Fruit fly (Drosophila melanogaster) whole organism, embryonic: ENCODE results near the gene DCTN1-p150.
A peak's percentile ranks its signal among the peaks of the same experiment; 100 is the strongest.

Source experiments
- CG12104 ChIP-seq: fragments of 200-800 bp; sonication (Bioruptor generic); optimal IDR thresholded peaks from 3 replicates; lab custom pipeline; 2016; ENCODE audit warnings: missing biosample characterization, missing genetic modification characterization
- CG12236 ChIP-seq: fragments of 200-800 bp; sonication (Bioruptor generic); optimal IDR thresholded peaks from 2 replicates; lab custom pipeline; 2016; ENCODE audit warnings: missing biosample characterization, missing genetic modification characterization
- CG13123 ChIP-seq: fragments of 200-800 bp; sonication (Bioruptor generic); optimal IDR thresholded peaks from 2 replicates; lab custom pipeline; 2016; ENCODE audit warnings: missing biosample characterization, missing genetic modification characterization
- CG13287 ChIP-seq: fragments of 200-800 bp; sonication (Bioruptor generic); IDR thresholded peaks from 2 replicates; pipeline ENCODE4 v1.3.6; 2022; ENCODE audit warnings: missing biosample characterization, missing genetic modification characterization; ENCODE audit not compliant: partially characterized antibody
- CG14710 ChIP-seq: fragments of 200-800 bp; sonication (Bioruptor generic); optimal IDR thresholded peaks from 3 replicates; lab custom pipeline; 2019; ENCODE audit warnings: missing biosample characterization, mild to moderate bottlenecking, missing genetic modification characterization, moderate library complexity
- CG15269 ChIP-seq: fragments of 200-800 bp; sonication (Bioruptor generic); optimal IDR thresholded peaks from 2 replicates; lab custom pipeline; 2018; ENCODE audit warnings: missing biosample characterization, mild to moderate bottlenecking, missing genetic modification characterization, moderate library complexity
- CG1529 ChIP-seq: fragments of 200-800 bp; sonication (Bioruptor generic); optimal IDR thresholded peaks from 3 replicates; lab custom pipeline; 2018; ENCODE audit warnings: missing biosample characterization, missing genetic modification characterization
- CG16779 ChIP-seq: fragments of 200-800 bp; sonication (Bioruptor generic); IDR thresholded peaks from 2 replicates; pipeline ENCODE4 v1.3.6; 2022; ENCODE audit warnings: missing biosample characterization, missing genetic modification characterization
- CG16815 ChIP-seq: fragments of 200-800 bp; sonication (Bioruptor generic); optimal IDR thresholded peaks from 3 replicates; lab custom pipeline; 2017; ENCODE audit warnings: missing biosample characterization, mild to moderate bottlenecking, missing genetic modification characterization
- CG1792 ChIP-seq: fragments of 200-800 bp; sonication (Bioruptor generic); optimal IDR thresholded peaks from 2 replicates; lab custom pipeline; 2016; ENCODE audit warnings: missing biosample characterization, missing genetic modification characterization
- CG18262 ChIP-seq: fragments of 200-800 bp; optimal IDR thresholded peaks from 3 replicates; lab custom pipeline; 2019; ENCODE audit warnings: missing biosample characterization, mild to moderate bottlenecking, missing genetic modification characterization, moderate library complexity
- CG31365 ChIP-seq: fragments of 200-800 bp; sonication (Bioruptor generic); optimal IDR thresholded peaks from 2 replicates; lab custom pipeline; 2018; ENCODE audit warnings: missing biosample characterization, mild to moderate bottlenecking, missing genetic modification characterization
- CG3847 ChIP-seq: fragments of 200-800 bp; sonication (Bioruptor generic); IDR thresholded peaks from 2 replicates; pipeline ENCODE4 v1.3.6; 2022; ENCODE audit warnings: missing biosample characterization, missing genetic modification characterization
- CG6689 ChIP-seq: fragments of 200-800 bp; sonication (Bioruptor generic); IDR thresholded peaks from 2 replicates; pipeline ENCODE4 v1.3.6; 2022; ENCODE audit warnings: missing biosample characterization, missing genetic modification characterization
- CG6791 ChIP-seq: fragments of 200-800 bp; sonication (Bioruptor generic); IDR thresholded peaks from 3 replicates; pipeline ENCODE4 v1.3.6; 2022; ENCODE audit warnings: missing biosample characterization, missing genetic modification characterization; ENCODE audit not compliant: partially characterized antibody
- CG7271 ChIP-seq: fragments of 200-800 bp; sonication (Bioruptor generic); optimal IDR thresholded peaks from 2 replicates; lab custom pipeline; 2018; ENCODE audit warnings: missing biosample characterization, mild to moderate bottlenecking, missing genetic modification characterization, moderate library complexity
- CG7839 ChIP-seq: fragments of 200-800 bp; sonication (Bioruptor generic); optimal IDR thresholded peaks from 3 replicates; lab custom pipeline; 2018; ENCODE audit warnings: missing biosample characterization, mild to moderate bottlenecking, missing genetic modification characterization, moderate library complexity
- CG8765 ChIP-seq: fragments of 200-800 bp; sonication (Bioruptor generic); IDR thresholded peaks from 2 replicates; pipeline ENCODE4 v1.3.6; 2022; ENCODE audit warnings: missing biosample characterization, missing genetic modification characterization
- CG9876 ChIP-seq: fragments of 200-800 bp; sonication (Bioruptor generic); optimal IDR thresholded peaks from 2 replicates; lab custom pipeline; 2016; ENCODE audit warnings: missing biosample characterization, missing genetic modification characterization
- CkIIα-i1 ChIP-seq: fragments of 200-800 bp; sonication (Bioruptor generic); IDR thresholded peaks from 2 replicates; pipeline ENCODE4 v1.3.6; 2022; ENCODE audit warnings: missing biosample characterization, missing genetic modification characterization
- Dip2 ChIP-seq: fragments of 200-800 bp; sonication (Bioruptor generic); IDR thresholded peaks from 2 replicates; pipeline ENCODE4 v1.3.6; 2022; ENCODE audit warnings: missing biosample characterization, missing genetic modification characterization
- Eip74EF ChIP-seq, 2 experiments: fragments of 200-800 bp in 1 of 2; fragments of >200 bp in 1 of 2; sonication (Bioruptor generic) in 1 of 2; optimal IDR thresholded peaks; 2 replicates each; lab custom pipeline; 2017 to 2019; ENCODE audit warnings: missing biosample characterization in 2 of 2, missing genetic modification characterization in 2 of 2, mild to moderate bottlenecking in 1 of 2, moderate library complexity in 1 of 2
- Elba2 ChIP-seq: fragments of 200-800 bp; sonication (Bioruptor generic); optimal IDR thresholded peaks from 3 replicates; lab custom pipeline; 2016; ENCODE audit warnings: missing biosample characterization, missing genetic modification characterization
- Fer3 ChIP-seq: fragments of 200-800 bp; sonication (Bioruptor generic); optimal IDR thresholded peaks from 2 replicates; lab custom pipeline; 2018; ENCODE audit warnings: missing biosample characterization, mild to moderate bottlenecking, missing genetic modification characterization, moderate library complexity
- HLH3B ChIP-seq: fragments of 200-800 bp; sonication (Bioruptor generic); IDR thresholded peaks from 2 replicates; pipeline ENCODE4 v1.3.6; 2022; ENCODE audit warnings: missing biosample characterization, missing genetic modification characterization
- Hr3 ChIP-seq: fragments of 200-800 bp; sonication (Bioruptor generic); optimal IDR thresholded peaks from 3 replicates; lab custom pipeline; 2016; ENCODE audit warnings: missing biosample characterization, missing genetic modification characterization
- Pdp1 ChIP-seq, 2 experiments: fragments of 200-800 bp; sonication (Bioruptor generic); optimal IDR thresholded peaks; 3 replicates each; lab custom pipeline; 2016; ENCODE audit warnings: missing biosample characterization in 2 of 2, missing genetic modification characterization in 2 of 2, mild to moderate bottlenecking in 1 of 2, moderate library complexity in 1 of 2
- Side ChIP-seq: fragments of 200-800 bp; sonication (Bioruptor generic); optimal IDR thresholded peaks from 2 replicates; lab custom pipeline; 2016; ENCODE audit warnings: missing biosample characterization, missing genetic modification characterization
- Sry-β ChIP-seq: fragments of 200-800 bp; sonication (Bioruptor generic); optimal IDR thresholded peaks from 2 replicates; lab custom pipeline; 2018; ENCODE audit warnings: missing biosample characterization, mild to moderate bottlenecking, missing genetic modification characterization, moderate library complexity
- ab ChIP-seq: fragments of 200-800 bp; sonication (Bioruptor generic); optimal IDR thresholded peaks from 2 replicates; lab custom pipeline; 2016; ENCODE audit warnings: missing biosample characterization, missing genetic modification characterization
- aop ChIP-seq: fragments of 200-800 bp; sonication (Bioruptor generic); IDR thresholded peaks from 2 replicates; pipeline ENCODE4 v1.3.6; 2022; ENCODE audit warnings: missing biosample characterization, missing genetic modification characterization
- bowl ChIP-seq: fragments of 200-800 bp; sonication (Bioruptor generic); IDR thresholded peaks from 2 replicates; pipeline ENCODE4 v1.3.6; 2022; ENCODE audit warnings: missing biosample characterization, missing genetic modification characterization
- br ChIP-seq: fragments of >200 bp; optimal IDR thresholded peaks from 2 replicates; lab custom pipeline; 2017
- btn ChIP-seq: fragments of 200-800 bp; sonication (Bioruptor generic); optimal IDR thresholded peaks from 2 replicates; lab custom pipeline; 2016; ENCODE audit warnings: missing biosample characterization, missing genetic modification characterization
- cad ChIP-seq: fragments of >200 bp; optimal IDR thresholded peaks from 2 replicates; lab custom pipeline; 2017; ENCODE audit warnings: missing biosample characterization, missing genetic modification characterization
- chif ChIP-seq, 2 experiments: fragments of 200-800 bp; sonication (Bioruptor generic); optimal IDR thresholded peaks; 3 replicates each; lab custom pipeline; 2016; ENCODE audit warnings: missing biosample characterization in 2 of 2, missing genetic modification characterization in 2 of 2
- eve ChIP-seq, 2 experiments: fragments of >200 bp; optimal IDR thresholded peaks; 2 replicates each; lab custom pipeline; 2017; ENCODE audit warnings: missing biosample characterization in 2 of 2, missing genetic modification characterization in 2 of 2
- gce ChIP-seq: fragments of 200-800 bp; sonication (Bioruptor generic); IDR thresholded peaks from 3 replicates; pipeline ENCODE4 v1.3.6; 2022; ENCODE audit warnings: missing biosample characterization, missing genetic modification characterization
- jigr1 ChIP-seq: fragments of 200-800 bp; sonication (Bioruptor generic); IDR thresholded peaks from 3 replicates; pipeline ENCODE4 v1.3.6; 2022; ENCODE audit warnings: missing biosample characterization, missing genetic modification characterization
- jing ChIP-seq: fragments of 200-800 bp; sonication (Bioruptor generic); optimal IDR thresholded peaks from 2 replicates; lab custom pipeline; 2018; ENCODE audit warnings: missing biosample characterization, mild to moderate bottlenecking, missing genetic modification characterization
- klu ChIP-seq: fragments of 200-800 bp; sonication (Bioruptor generic); IDR thresholded peaks from 2 replicates; pipeline ENCODE4 v1.3.6; 2022; ENCODE audit warnings: missing biosample characterization, missing genetic modification characterization
- mld ChIP-seq: fragments of 200-800 bp; sonication (Bioruptor generic); IDR thresholded peaks from 3 replicates; pipeline ENCODE4 v1.3.6; 2022; ENCODE audit warnings: missing biosample characterization, missing genetic modification characterization; ENCODE audit not compliant: partially characterized antibody
- org-1 ChIP-seq: fragments of 200-800 bp; sonication (Bioruptor generic); optimal IDR thresholded peaks from 2 replicates; lab custom pipeline; 2017; ENCODE audit warnings: missing biosample characterization, missing genetic modification characterization
- rib ChIP-seq: fragments of 200-800 bp; sonication (Bioruptor generic); IDR thresholded peaks from 2 replicates; pipeline ENCODE4 v1.3.6; 2022; ENCODE audit warnings: missing biosample characterization, missing genetic modification characterization
- sens-2 ChIP-seq: fragments of 200-800 bp; sonication (Bioruptor generic); IDR thresholded peaks from 2 replicates; pipeline ENCODE4 v1.3.6; 2022; ENCODE audit warnings: missing biosample characterization, missing genetic modification characterization
- slou ChIP-seq: fragments of 200-800 bp; sonication (Bioruptor generic); optimal IDR thresholded peaks from 3 replicates; lab custom pipeline; 2016; ENCODE audit warnings: missing biosample characterization, missing genetic modification characterization
- tgo ChIP-seq: fragments of 200-800 bp; sonication (Bioruptor generic); IDR thresholded peaks from 3 replicates; pipeline ENCODE4 v1.3.6; 2022; ENCODE audit warnings: missing biosample characterization, missing genetic modification characterization
- tin ChIP-seq: fragments of 200-800 bp; sonication (Bioruptor generic); optimal IDR thresholded peaks from 3 replicates; lab custom pipeline; 2016; ENCODE audit warnings: missing biosample characterization, missing genetic modification characterization
- tio ChIP-seq: fragments of 200-800 bp; sonication (Bioruptor generic); optimal IDR thresholded peaks from 2 replicates; lab custom pipeline; 2017; ENCODE audit warnings: missing biosample characterization, missing genetic modification characterization, inconsistent platforms
- toy ChIP-seq: fragments of 200-800 bp; sonication (Bioruptor generic); IDR thresholded peaks from 2 replicates; pipeline ENCODE4 v1.3.6; 2022; ENCODE audit warnings: missing biosample characterization, missing genetic modification characterization
- yki ChIP-seq: fragments of >200 bp; optimal IDR thresholded peaks from 3 replicates; lab custom pipeline; 2018

The DCTN1-p150 gene

dm6 chr3L:13938470-13939150, 9.4 kb downstream of the DCTN1-p150 start (continued):
- no peak for TF ChIP-seq slou (GFP tag; lab: Kevin White, UChicago)
- peak; percentile 74; the same call in 1 of the 2 replicates for TF ChIP-seq klu (GFP tag; lab: Robert Waterston, UW)
- no peak for TF ChIP-seq CG7271 (tag; lab: Kevin White, UChicago)
- peak; percentile 38; the same call in 1 of the 3 replicates for TF ChIP-seq jigr1 (GFP tag; lab: Robert Waterston, UW)
- no peak for TF ChIP-seq bowl (GFP tag; lab: Robert Waterston, UW)
- TF ChIP-seq Elba2 = no peak
- TF ChIP-seq CG3847 = peak; percentile 69; the same call in 1 of the 2 replicates
- TF ChIP-seq CG1529 = peak; percentile 88
- peak; percentile 90 for TF ChIP-seq org-1
- peak; percentile 19; the same call in 1 of the 2 replicates for TF ChIP-seq toy
- peak; percentile 90 for TF ChIP-seq Side (GFP tag; lab: Kevin White, UChicago)
- peak; percentile 88 for TF ChIP-seq CG14710 (tag; lab: Kevin White, UChicago)
- peak; percentile 87 for TF ChIP-seq CG1792 (GFP tag; lab: Kevin White, UChicago)
- peak; percentile 93 for TF ChIP-seq CG7839 (tag; lab: Kevin White, UChicago)
- no peak for TF ChIP-seq eve (GFP tag; optimal IDR thresholded peaks at IDR 0.05; lab: Kevin White, UChicago)
- TF ChIP-seq CG8765 = 0 out of 2 replicates have a peak, but pooled peaks have one; percentile 50
- peak; percentile 88 for TF ChIP-seq CG12236 (GFP tag; lab: Kevin White, UChicago)
- peak in 1 of 2 experiments; percentile 73 for TF ChIP-seq Eip74EF (GFP tag; optimal IDR thresholded peaks at IDR 0.05; lab: Kevin White, UChicago)
- peak; percentile 77 for TF ChIP-seq tgo (GFP tag; lab: Robert Waterston, UW)
- TF ChIP-seq Pdp1 (GFP tag; optimal IDR thresholded peaks at IDR 0.05; lab: Kevin White, UChicago) = peak; percentile 80 to 90
- TF ChIP-seq CG12104 (GFP tag; lab: Kevin White, UChicago) = peak; percentile 91
- peak; percentile 74 for TF ChIP-seq Fer3 (tag; lab: Kevin White, UChicago)
- TF ChIP-seq CG13287 (GFP tag; lab: Robert Waterston, UW) = no peak
- TF ChIP-seq CG6689 = peak; percentile 91
- TF ChIP-seq CG6791 (GFP tag; lab: Robert Waterston, UW) = 0 out of 3 replicates have a peak, but pooled peaks have one; percentile 41
- no peak for TF ChIP-seq CkIIα-i1 (GFP tag; lab: Robert Waterston, UW)
- TF ChIP-seq CG18262 (tag; lab: Kevin White, UChicago) = peak; percentile 95
- TF ChIP-seq CG13123 (GFP tag; lab: Kevin White, UChicago) = peak; percentile 73
- TF ChIP-seq ab (GFP tag; lab: Kevin White, UChicago) = peak; percentile 69
- no peak for TF ChIP-seq CG31365 (tag; lab: Kevin White, UChicago)
- peak; percentile 88 for TF ChIP-seq btn (GFP tag; lab: Kevin White, UChicago)
- TF ChIP-seq tin (GFP tag; lab: Kevin White, UChicago) = peak; percentile 90
- peak; percentile 92 for TF ChIP-seq CG15269 (tag; lab: Kevin White, UChicago)
- peak; percentile 66 for TF ChIP-seq CG9876 (GFP tag; lab: Kevin White, UChicago)
- TF ChIP-seq yki (lab: Kevin White, UChicago) = no peak
- TF ChIP-seq br (lab: Kevin White, UChicago) = no peak
- TF ChIP-seq CG16779 = no peak
- TF ChIP-seq HLH3B (GFP tag; lab: Robert Waterston, UW) = peak; percentile 59
- peak; percentile 87 for TF ChIP-seq Hr3 (GFP tag; lab: Kevin White, UChicago)
- no peak for TF ChIP-seq rib (GFP tag; lab: Robert Waterston, UW)
- TF ChIP-seq CG16815 = peak; percentile 78
- peak; percentile 66 for TF ChIP-seq jing
- TF ChIP-seq Sry-β (GFP tag; lab: Kevin White, UChicago) = peak; percentile 12
- peak; percentile 95 for TF ChIP-seq tio (GFP tag; lab: Kevin White, UChicago)
- TF ChIP-seq chif (GFP tag; optimal IDR thresholded peaks at IDR 0.05; lab: Kevin White, UChicago) = peak; percentile 89 to 90
- no peak for TF ChIP-seq cad (GFP tag; lab: Kevin White, UChicago)
- TF ChIP-seq mld (GFP tag; lab: Robert Waterston, UW) = no peak
- peak; percentile 58; the same call in 1 of the 3 replicates for TF ChIP-seq gce (GFP tag; lab: Robert Waterston, UW)
- no peak for TF ChIP-seq sens-2 (GFP tag; lab: Robert Waterston, UW)
- TF ChIP-seq aop = no peak
- TF ChIP-seq Dip2 (GFP tag; lab: Robert Waterston, UW) = no peak
